Fruit fly (Drosophila melanogaster) whole organism, embryonic: ENCODE data around the gene nAChRalpha3.
A peak's percentile ranks its signal among the peaks of the same experiment; 100 is the strongest.

Source experiments
- Abd-B ChIP-seq: fragments of 200-800 bp; sonication (Bioruptor generic); optimal IDR thresholded peaks from 2 replicates; lab custom pipeline; 2018; ENCODE audit warnings: missing biosample characterization, mild to moderate bottlenecking, missing genetic modification characterization, moderate library complexity
- CG10267 ChIP-seq: fragments of 200-800 bp; sonication (Bioruptor generic); optimal IDR thresholded peaks from 2 replicates; lab custom pipeline; 2018; ENCODE audit warnings: missing biosample characterization, mild to moderate bottlenecking, missing genetic modification characterization, moderate library complexity
- CG10321 ChIP-seq: fragments of 200-800 bp; sonication (Bioruptor generic); IDR thresholded peaks from 2 replicates; pipeline ENCODE4 v1.3.6; 2022; ENCODE audit warnings: missing biosample characterization, missing genetic modification characterization
- CG10565 ChIP-seq: fragments of 200-800 bp; sonication (Bioruptor generic); optimal IDR thresholded peaks from 3 replicates; lab custom pipeline; 2016; ENCODE audit warnings: missing biosample characterization, mild to moderate bottlenecking, missing genetic modification characterization
- CG10979 ChIP-seq: fragments of 200-800 bp; sonication (Bioruptor generic); optimal IDR thresholded peaks from 2 replicates; lab custom pipeline; 2018; ENCODE audit warnings: missing biosample characterization, mild to moderate bottlenecking, missing genetic modification characterization, moderate library complexity
- CG11560 ChIP-seq: fragments of 200-800 bp; sonication (Bioruptor generic); IDR thresholded peaks from 3 replicates; pipeline ENCODE4 v1.3.6; 2022; ENCODE audit warnings: missing biosample characterization, missing genetic modification characterization
- CG12236 ChIP-seq: fragments of 200-800 bp; sonication (Bioruptor generic); optimal IDR thresholded peaks from 2 replicates; lab custom pipeline; 2016; ENCODE audit warnings: missing biosample characterization, missing genetic modification characterization
- CG12299 ChIP-seq: fragments of 200-800 bp; sonication (Bioruptor generic); optimal IDR thresholded peaks from 2 replicates; lab custom pipeline; 2018; ENCODE audit warnings: missing biosample characterization, mild to moderate bottlenecking, missing genetic modification characterization
- CG12659 ChIP-seq: fragments of 200-800 bp; sonication (Bioruptor generic); optimal IDR thresholded peaks from 3 replicates; lab custom pipeline; 2017; ENCODE audit warnings: mild to moderate bottlenecking, missing biosample characterization, missing genetic modification reagents, missing genetic modification characterization
- CG14014 ChIP-seq: fragments of 200-800 bp; sonication (Bioruptor generic); IDR thresholded peaks from 2 replicates; pipeline ENCODE4 v1.3.6; 2022; ENCODE audit warnings: missing biosample characterization, missing genetic modification characterization
- CG1602 ChIP-seq: fragments of 200-800 bp; sonication (Bioruptor generic); optimal IDR thresholded peaks from 3 replicates; lab custom pipeline; 2016; ENCODE audit warnings: missing biosample characterization, missing genetic modification characterization
- CG17328 ChIP-seq: fragments of 200-800 bp; sonication (Bioruptor generic); IDR thresholded peaks from 2 replicates; pipeline ENCODE4 v1.3.6; 2022; ENCODE audit warnings: missing biosample characterization, missing genetic modification characterization
- CG17359 ChIP-seq: fragments of 200-800 bp; sonication (Bioruptor generic); optimal IDR thresholded peaks from 3 replicates; lab custom pipeline; 2018; ENCODE audit warnings: missing biosample characterization, mild to moderate bottlenecking, missing genetic modification characterization, moderate library complexity
- CG17912 ChIP-seq: fragments of 200-800 bp; sonication (Bioruptor generic); optimal IDR thresholded peaks from 2 replicates; lab custom pipeline; 2018; ENCODE audit warnings: missing biosample characterization, mild to moderate bottlenecking, missing genetic modification characterization
- CG2199 ChIP-seq: fragments of 200-800 bp; sonication (Bioruptor generic); IDR thresholded peaks from 3 replicates; pipeline ENCODE4 v1.3.6; 2022; ENCODE audit warnings: missing biosample characterization, missing genetic modification characterization
- CG2875 ChIP-seq: fragments of 200-800 bp; sonication (Bioruptor generic); optimal IDR thresholded peaks from 2 replicates; lab custom pipeline; 2017; ENCODE audit warnings: missing biosample characterization, mild to moderate bottlenecking, missing genetic modification characterization, missing genetic modification reagents
- CG32532 ChIP-seq: fragments of 200-800 bp; sonication (Bioruptor generic); IDR thresholded peaks from 2 replicates; pipeline ENCODE4 v1.3.6; 2022; ENCODE audit warnings: missing biosample characterization, missing genetic modification characterization
- CG3281 ChIP-seq: fragments of 200-800 bp; sonication (Bioruptor generic); optimal IDR thresholded peaks from 3 replicates; lab custom pipeline; 2017; ENCODE audit warnings: missing biosample characterization, mild to moderate bottlenecking, missing genetic modification characterization
- CG34376 ChIP-seq: fragments of 200-800 bp; sonication (Bioruptor generic); optimal IDR thresholded peaks from 2 replicates; lab custom pipeline; 2018; ENCODE audit warnings: missing biosample characterization, mild to moderate bottlenecking, missing genetic modification characterization
- CG4328 ChIP-seq: fragments of 200-800 bp; sonication (Bioruptor generic); optimal IDR thresholded peaks from 3 replicates; lab custom pipeline; 2017; ENCODE audit warnings: missing biosample characterization, missing genetic modification reagents, missing genetic modification characterization
- CG4820 ChIP-seq: fragments of 200-800 bp; sonication (Bioruptor generic); optimal IDR thresholded peaks from 3 replicates; lab custom pipeline; 2016; ENCODE audit warnings: missing biosample characterization, missing genetic modification characterization
- CG6254 ChIP-seq: fragments of 200-800 bp; sonication (Bioruptor generic); optimal IDR thresholded peaks from 3 replicates; lab custom pipeline; 2017; ENCODE audit warnings: mild to moderate bottlenecking, missing biosample characterization, missing genetic modification reagents, missing genetic modification characterization
- CG6791 ChIP-seq: fragments of 200-800 bp; sonication (Bioruptor generic); IDR thresholded peaks from 3 replicates; pipeline ENCODE4 v1.3.6; 2022; ENCODE audit warnings: missing biosample characterization, missing genetic modification characterization; ENCODE audit not compliant: partially characterized antibody
- CG7928 ChIP-seq: fragments of 200-800 bp; sonication (Bioruptor generic); optimal IDR thresholded peaks from 2 replicates; lab custom pipeline; 2017; ENCODE audit warnings: missing biosample characterization, mild to moderate bottlenecking, missing genetic modification characterization
- CG9437 ChIP-seq: fragments of 200-800 bp; sonication (Bioruptor generic); optimal IDR thresholded peaks from 2 replicates; lab custom pipeline; 2018; ENCODE audit warnings: missing biosample characterization, mild to moderate bottlenecking, missing genetic modification characterization
- CG9609 ChIP-seq: fragments of 200-800 bp; sonication (Bioruptor generic); optimal IDR thresholded peaks from 3 replicates; lab custom pipeline; 2016; ENCODE audit warnings: missing biosample characterization, missing genetic modification characterization
- CG9727 ChIP-seq: fragments of 200-800 bp; sonication (Bioruptor generic); optimal IDR thresholded peaks from 3 replicates; lab custom pipeline; 2017; ENCODE audit warnings: missing biosample characterization, mild to moderate bottlenecking, missing genetic modification characterization
- Dad ChIP-seq: fragments of 200-800 bp; sonication (Bioruptor generic); optimal IDR thresholded peaks from 3 replicates; lab custom pipeline; 2016; ENCODE audit warnings: missing biosample characterization, missing genetic modification characterization
- Dip3 ChIP-seq: fragments of 200-800 bp; sonication (Bioruptor generic); optimal IDR thresholded peaks from 3 replicates; lab custom pipeline; 2016; ENCODE audit warnings: missing biosample characterization, missing genetic modification characterization
- Fer2 ChIP-seq: fragments of 200-800 bp; sonication (Bioruptor generic); optimal IDR thresholded peaks from 2 replicates; lab custom pipeline; 2018; ENCODE audit warnings: missing biosample characterization, mild to moderate bottlenecking, missing genetic modification characterization, moderate library complexity
- HLH3B ChIP-seq: fragments of 200-800 bp; sonication (Bioruptor generic); IDR thresholded peaks from 2 replicates; pipeline ENCODE4 v1.3.6; 2022; ENCODE audit warnings: missing biosample characterization, missing genetic modification characterization
- HLH54F ChIP-seq: fragments of 200-800 bp; sonication (Bioruptor generic); optimal IDR thresholded peaks from 3 replicates; lab custom pipeline; 2016; ENCODE audit warnings: missing biosample characterization, missing genetic modification characterization
- MBD-R2 ChIP-seq: fragments of 200-800 bp; sonication (Bioruptor generic); IDR thresholded peaks from 2 replicates; pipeline ENCODE4 v1.3.6; 2022; ENCODE audit warnings: missing biosample characterization, missing genetic modification characterization
- Mad ChIP-seq: fragments of 200-800 bp; sonication (Bioruptor generic); optimal IDR thresholded peaks from 2 replicates; lab custom pipeline; 2016; ENCODE audit warnings: missing biosample characterization, missing genetic modification characterization
- Meics ChIP-seq: fragments of 200-800 bp; sonication (Bioruptor generic); optimal IDR thresholded peaks from 2 replicates; lab custom pipeline; 2017; ENCODE audit warnings: missing biosample characterization, mild to moderate bottlenecking, missing genetic modification characterization
- TFAM ChIP-seq: fragments of 200-800 bp; sonication (Bioruptor generic); optimal IDR thresholded peaks from 2 replicates; lab custom pipeline; 2017; ENCODE audit warnings: missing biosample characterization, missing genetic modification characterization, inconsistent platforms
- Vsx1 ChIP-seq: fragments of 200-800 bp; sonication (Bioruptor generic); optimal IDR thresholded peaks from 2 replicates; lab custom pipeline; 2017; ENCODE audit warnings: missing biosample characterization, mild to moderate bottlenecking, missing genetic modification characterization, missing genetic modification reagents
- amos ChIP-seq: fragments of 200-800 bp; sonication (Bioruptor generic); IDR thresholded peaks from 2 replicates; pipeline ENCODE4 v1.3.6; 2022; ENCODE audit warnings: missing biosample characterization, missing genetic modification characterization; ENCODE audit not compliant: partially characterized antibody
- fd102C ChIP-seq: fragments of 200-800 bp; sonication (Bioruptor generic); optimal IDR thresholded peaks from 2 replicates; lab custom pipeline; 2018; ENCODE audit warnings: missing biosample characterization, mild to moderate bottlenecking, missing genetic modification characterization, moderate library complexity
- grn ChIP-seq: fragments of 200-800 bp; sonication (Bioruptor generic); optimal IDR thresholded peaks from 3 replicates; lab custom pipeline; 2017; ENCODE audit warnings: missing biosample characterization, missing genetic modification characterization
- nerfin-1 ChIP-seq: fragments of 200-800 bp; sonication (Bioruptor generic); optimal IDR thresholded peaks from 3 replicates; lab custom pipeline; 2019; ENCODE audit warnings: missing biosample characterization, mild to moderate bottlenecking, missing genetic modification characterization, moderate library complexity
- nom ChIP-seq: fragments of 200-800 bp; sonication (Bioruptor generic); optimal IDR thresholded peaks from 2 replicates; lab custom pipeline; 2017; ENCODE audit warnings: missing biosample characterization, missing genetic modification characterization, mild to moderate bottlenecking, moderate library complexity, missing genetic modification reagents
- phol ChIP-seq: fragments of 200-800 bp; sonication (Bioruptor generic); optimal IDR thresholded peaks from 3 replicates; lab custom pipeline; 2018; ENCODE audit warnings: missing biosample characterization, mild to moderate bottlenecking, missing genetic modification characterization, moderate library complexity
- salm ChIP-seq: fragments of 200-800 bp; sonication (Bioruptor generic); optimal IDR thresholded peaks from 2 replicates; lab custom pipeline; 2018; ENCODE audit warnings: missing biosample characterization, mild to moderate bottlenecking, missing genetic modification characterization
- sd ChIP-seq: fragments of 200-800 bp; sonication (Bioruptor generic); optimal IDR thresholded peaks from 3 replicates; lab custom pipeline; 2018; ENCODE audit warnings: missing biosample characterization, mild to moderate bottlenecking, missing genetic modification characterization, moderate library complexity
- sna ChIP-seq: fragments of 200-800 bp; sonication (Bioruptor generic); IDR thresholded peaks from 2 replicates; pipeline ENCODE4 v1.3.6; 2022; ENCODE audit warnings: missing biosample characterization, missing genetic modification characterization; ENCODE audit not compliant: partially characterized antibody
- so ChIP-seq: fragments of 200-800 bp; sonication (Bioruptor generic); IDR thresholded peaks from 3 replicates; pipeline ENCODE4 v1.3.6; 2022; ENCODE audit warnings: missing biosample characterization, missing genetic modification characterization
- tll ChIP-seq, 2 experiments: fragments of 200-800 bp in 1 of 2; fragments of >200 bp in 1 of 2; sonication (Bioruptor generic) in 1 of 2; optimal IDR thresholded peaks; 2 replicates each; lab custom pipeline; 2017 to 2019; ENCODE audit warnings: missing biosample characterization in 2 of 2, missing genetic modification characterization in 2 of 2, mild to moderate bottlenecking in 1 of 2, moderate library complexity in 1 of 2
- toy ChIP-seq: fragments of 200-800 bp; sonication (Bioruptor generic); IDR thresholded peaks from 2 replicates; pipeline ENCODE4 v1.3.6; 2022; ENCODE audit warnings: missing biosample characterization, missing genetic modification characterization
- twi ChIP-seq: fragments of 200-800 bp; optimal IDR thresholded peaks from 2 replicates; lab custom pipeline; 2019; ENCODE audit warnings: missing biosample characterization, mild to moderate bottlenecking, missing genetic modification characterization, moderate library complexity

The nAChRalpha3 gene

DNA sequence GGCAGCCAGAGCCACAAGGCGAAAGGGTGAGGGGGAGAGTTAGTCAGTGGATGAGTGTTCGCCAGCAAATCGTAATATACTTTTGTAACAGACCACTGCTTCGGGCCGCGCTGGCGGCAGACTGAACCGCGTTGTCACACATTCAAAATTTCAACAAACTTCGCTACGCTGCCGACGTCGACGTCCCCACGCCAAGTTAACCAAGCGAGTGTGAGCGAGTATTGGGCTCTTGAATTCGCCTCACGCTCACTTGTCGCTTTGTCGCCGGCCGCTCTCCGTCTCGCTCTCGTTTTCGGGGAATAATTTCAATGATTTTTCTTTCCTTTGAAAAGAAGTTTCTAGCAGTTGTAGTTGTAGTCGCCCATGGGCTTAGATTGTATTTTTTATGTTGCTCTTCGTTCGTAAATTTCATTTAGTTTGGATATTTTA is 44.6 kb upstream of the nAChRalpha3 start, which contains the start of gene lawc (continued):
- no peak for TF ChIP-seq CG10267 (tag; lab: Kevin White, UChicago)
- no peak for TF ChIP-seq CG6254 (GFP tag; lab: Kevin White, UChicago)
- TF ChIP-seq CG7928, result no peak
- no peak for TF ChIP-seq HLH54F (GFP tag; lab: Kevin White, UChicago)
- TF ChIP-seq Fer2 (tag; lab: Kevin White, UChicago), result no peak
- TF ChIP-seq CG9609 (GFP tag; lab: Kevin White, UChicago), result no peak
- no peak for TF ChIP-seq TFAM (GFP tag; lab: Kevin White, UChicago)
- no peak for TF ChIP-seq CG17359 (tag; lab: Kevin White, UChicago)
- TF ChIP-seq CG12236 (GFP tag; lab: Kevin White, UChicago), result no peak
- no peak for TF ChIP-seq Dad (GFP tag; lab: Kevin White, UChicago)
- TF ChIP-seq CG12659, result peak; percentile 37
- TF ChIP-seq CG4328 (GFP tag; lab: Kevin White, UChicago), result peak; percentile 57
- TF ChIP-seq MBD-R2 (GFP tag; lab: Robert Waterston, UW), result peak; percentile 42; the same call in 1 of the 2 replicates
- peak; percentile 26 for TF ChIP-seq grn (GFP tag; lab: Kevin White, UChicago)
- no peak for TF ChIP-seq Vsx1 (GFP tag; lab: Kevin White, UChicago)
- peak; percentile 85 for TF ChIP-seq CG34376
- peak; percentile 82 for TF ChIP-seq nom (GFP tag; lab: Kevin White, UChicago)
- no peak for TF ChIP-seq CG6791
- TF ChIP-seq Meics (GFP tag; lab: Kevin White, UChicago), result peak; percentile 60
- TF ChIP-seq CG4820, result no peak
- peak; percentile 13 for TF ChIP-seq salm (tag; lab: Kevin White, UChicago)
- no peak for TF ChIP-seq phol (tag; lab: Kevin White, UChicago)
- TF ChIP-seq CG10565 (GFP tag; lab: Kevin White, UChicago), result no peak
- TF ChIP-seq CG17912 (GFP tag; lab: Kevin White, UChicago), result no peak
- TF ChIP-seq CG1602 (GFP tag; lab: Kevin White, UChicago), result no peak
- TF ChIP-seq CG2199, result no peak
- no peak for TF ChIP-seq CG2875 (GFP tag; lab: Kevin White, UChicago)
- TF ChIP-seq CG9437 (GFP tag; lab: Kevin White, UChicago), result no peak
- no peak for TF ChIP-seq tll (GFP tag; optimal IDR thresholded peaks at IDR 0.05; lab: Kevin White, UChicago)
- no peak for TF ChIP-seq Dip3 (GFP tag; lab: Kevin White, UChicago)
- peak; percentile 39; the same call in 1 of the 2 replicates for TF ChIP-seq HLH3B (GFP tag; lab: Robert Waterston, UW)
- peak; percentile 60 for TF ChIP-seq CG32532 (GFP tag; lab: Robert Waterston, UW)
- no peak for TF ChIP-seq Abd-B (GFP tag; lab: Kevin White, UChicago)
- no peak; the same call in 1 of the 2 replicates for TF ChIP-seq amos
- peak; percentile 50 for TF ChIP-seq nerfin-1 (tag; lab: Kevin White, UChicago)
- TF ChIP-seq CG10321 (GFP tag; lab: Robert Waterston, UW), result peak; percentile 49
- TF ChIP-seq CG14014, result peak; percentile 60; the same call in 1 of the 2 replicates
- no peak for TF ChIP-seq twi (tag; lab: Kevin White, UChicago)
- peak; percentile 41; the same call in 1 of the 2 replicates for TF ChIP-seq CG17328 (GFP tag; lab: Robert Waterston, UW)
- TF ChIP-seq CG3281 (GFP tag; lab: Kevin White, UChicago), result peak; percentile 54
- no peak for TF ChIP-seq toy (GFP tag; lab: Robert Waterston, UW)
- TF ChIP-seq Mad (GFP tag; lab: Kevin White, UChicago), result no peak
- no peak for TF ChIP-seq CG11560 (tag; lab: Robert Waterston, UW)
- no peak for TF ChIP-seq sd (tag; lab: Kevin White, UChicago)
- TF ChIP-seq CG10979 (tag; lab: Kevin White, UChicago), result peak; percentile 1
- peak; percentile 75; the same call in 2 of the 3 replicates for TF ChIP-seq so (GFP tag; lab: Robert Waterston, UW)
- no peak for TF ChIP-seq fd102C (GFP tag; lab: Kevin White, UChicago)
- peak; percentile 7 for TF ChIP-seq CG9727
- TF ChIP-seq CG12299 (tag; lab: Kevin White, UChicago), result peak; percentile 44
- TF ChIP-seq sna (GFP tag; lab: Robert Waterston, UW), result no peak
